Worm (Caenorhabditis elegans) whole organism, mixed stage, embryonic: ENCODE measurements around the gene oma-2.

Source experiments
- ceh-43 ChIP-seq: fragments of 200-800 bp; sonication (Bioruptor generic); optimal IDR thresholded peaks from 2 replicates; lab custom pipeline; 2018; ENCODE audit warnings: mild to moderate bottlenecking, missing genetic modification characterization, moderate library complexity, missing compliant biosample characterization
- ces-1 ChIP-seq: fragments of 150-350 bp; optimal IDR thresholded peaks from 2 replicates; lab custom pipeline; 2014; ENCODE audit warnings: missing biosample characterization, missing genetic modification reagents, missing genetic modification characterization
- cnd-1 ChIP-seq: fragments of 200-800 bp; sonication (Bioruptor generic); optimal IDR thresholded peaks from 2 replicates; lab custom pipeline; 2018; ENCODE audit warnings: mild to moderate bottlenecking, missing genetic modification characterization, missing compliant biosample characterization
- drap-1 ChIP-seq: fragments of 200-800 bp; sonication (Bioruptor generic); optimal IDR thresholded peaks from 3 replicates; lab custom pipeline; 2018; ENCODE audit warnings: mild to moderate bottlenecking, missing genetic modification characterization, missing compliant biosample characterization
- elt-3 ChIP-seq: fragments of 150-350 bp; optimal IDR thresholded peaks from 2 replicates; lab custom pipeline; 2014; ENCODE audit warnings: missing biosample characterization, missing genetic modification characterization
- ham-2 ChIP-seq: fragments of 200-800 bp; sonication (Bioruptor generic); optimal IDR thresholded peaks from 2 replicates; lab custom pipeline; 2018; ENCODE audit warnings: mild to moderate bottlenecking, missing genetic modification characterization, missing compliant biosample characterization
- nhr-12 ChIP-seq: fragments of 150-350 bp; optimal IDR thresholded peaks from 2 replicates; lab custom pipeline; 2014; ENCODE audit warnings: missing biosample characterization, missing genetic modification characterization
- nhr-2 ChIP-seq: fragments of 150-350 bp; optimal IDR thresholded peaks from 2 replicates; lab custom pipeline; 2014; ENCODE audit warnings: missing biosample characterization, missing genetic modification characterization
- nhr-237 ChIP-seq: fragments of 150-350 bp; optimal IDR thresholded peaks from 2 replicates; lab custom pipeline; 2014; ENCODE audit warnings: missing biosample characterization, missing genetic modification characterization
- nhr-28 ChIP-seq: fragments of 150-350 bp; optimal IDR thresholded peaks from 2 replicates; lab custom pipeline; 2014; ENCODE audit warnings: missing biosample characterization, missing genetic modification characterization
- unc-62 ChIP-seq: fragments of 150-350 bp; optimal IDR thresholded peaks from 2 replicates; lab custom pipeline; 2014; ENCODE audit warnings: missing biosample characterization, missing genetic modification reagents, missing genetic modification characterization
- ztf-11 ChIP-seq: fragments of 150-350 bp; optimal IDR thresholded peaks from 2 replicates; lab custom pipeline; 2014; ENCODE audit warnings: missing biosample characterization, missing genetic modification characterization

ce11 chrV:8034811-8035210 is 5.6 kb downstream of the oma-2 start, which contains the start of gene algn-12:
- TF ChIP-seq nhr-237 (tag; lab: Kevin White, UChicago) (no peak), unc-62 (GFP tag; lab: Kevin White, UChicago) (no peak), ham-2 (GFP tag; lab: Kevin White, UChicago) (no peak), ztf-11 (tag; lab: Kevin White, UChicago) (no peak), ces-1 (GFP tag; lab: Kevin White, UChicago) (no peak), cnd-1 (tag; lab: Kevin White, UChicago) (no peak), nhr-28 (tag; lab: Kevin White, UChicago) (no peak), nhr-12 (tag; lab: Kevin White, UChicago) (no peak), elt-3 (tag; lab: Kevin White, UChicago) (no peak), ceh-43 (GFP tag; lab: Kevin White, UChicago) (no peak), nhr-2 (no peak), drap-1 (GFP tag; lab: Kevin White, UChicago) (no peak)
